Worm (Caenorhabditis elegans): Measurements from ENCODE around the gene C15C7.6.

ce11 chrX:3163972-3164575 is 6.3 kb downstream of the C15C7.6 start, which contains the start of gene syx-6:
- TF ChIP-seq pat-9 (tag; optimal IDR thresholded peaks at IDR 0.05) (no peak), hlh-15 (tag; optimal IDR thresholded peaks at IDR 0.05) (no peak)
